Worm (Caenorhabditis elegans) whole organism, late embryonic: ENCODE results near the gene K12D12.5.
A peak's percentile ranks its signal among the peaks of the same experiment; 100 is the strongest.

Experiments used
- C08G9.2 ChIP-seq: sonication (generic microtip); optimal IDR thresholded peaks from 2 replicates; lab custom pipeline; 2016; ENCODE audit warnings: mild to moderate bottlenecking, missing genetic modification characterization, moderate library complexity, missing compliant biosample characterization
- C38D4.7 ChIP-seq: fragments of 200-800 bp; sonication (Bioruptor generic); optimal IDR thresholded peaks from 2 replicates; lab custom pipeline; 2018; ENCODE audit warnings: mild to moderate bottlenecking, missing genetic modification characterization, moderate library complexity, missing compliant biosample characterization
- T23F11.4 ChIP-seq: fragments of 200-800 bp; sonication (Bioruptor generic); optimal IDR thresholded peaks from 2 replicates; lab custom pipeline; 2018; ENCODE audit warnings: mild to moderate bottlenecking, missing genetic modification characterization, missing compliant biosample characterization
- ama-1 ChIP-seq: fragments of 150-350 bp; optimal IDR thresholded peaks from 2 replicates; lab custom pipeline; 2014
- ceh-22 ChIP-seq: sonication (generic microtip); optimal IDR thresholded peaks from 2 replicates; lab custom pipeline; 2017; ENCODE audit warnings: missing biosample characterization, missing genetic modification characterization
- ceh-31 ChIP-seq: sonication (generic microtip); optimal IDR thresholded peaks from 2 replicates; lab custom pipeline; 2016; ENCODE audit warnings: missing genetic modification characterization, missing compliant biosample characterization
- ceh-34 ChIP-seq: sonication (generic microtip); optimal IDR thresholded peaks from 2 replicates; lab custom pipeline; 2016; ENCODE audit warnings: mild to moderate bottlenecking, missing genetic modification characterization, missing compliant biosample characterization
- ceh-9 ChIP-seq: sonication (generic microtip); optimal IDR thresholded peaks from 2 replicates; lab custom pipeline; 2016; ENCODE audit warnings: mild to moderate bottlenecking, missing genetic modification characterization, inconsistent platforms, missing compliant biosample characterization
- dve-1 ChIP-seq: sonication (generic microtip); optimal IDR thresholded peaks from 2 replicates; lab custom pipeline; 2017; ENCODE audit warnings: antibody characterized with exemption, mild to moderate bottlenecking, missing genetic modification characterization, missing compliant biosample characterization
- elt-2 ChIP-seq: sonication (generic microtip); optimal IDR thresholded peaks from 2 replicates; lab custom pipeline; 2016; ENCODE audit warnings: missing genetic modification reagents, missing genetic modification characterization, missing compliant biosample characterization
- ets-4 ChIP-seq: sonication (generic microtip); optimal IDR thresholded peaks from 2 replicates; lab custom pipeline; 2016; ENCODE audit warnings: missing genetic modification characterization, missing compliant biosample characterization
- eyg-1 ChIP-seq: sonication (generic microtip); optimal IDR thresholded peaks from 2 replicates; lab custom pipeline; 2016; ENCODE audit warnings: missing genotype, missing genetic modification characterization, missing compliant biosample characterization
- fax-1 ChIP-seq: sonication (generic microtip); optimal IDR thresholded peaks from 2 replicates; lab custom pipeline; 2016; ENCODE audit warnings: missing genotype, missing genetic modification characterization, missing compliant biosample characterization
- fkh-6 ChIP-seq: sonication (generic microtip); optimal IDR thresholded peaks from 2 replicates; lab custom pipeline; 2016; ENCODE audit warnings: missing genetic modification characterization, missing compliant biosample characterization
- gmeb-2 ChIP-seq: sonication (generic microtip); optimal IDR thresholded peaks from 2 replicates; lab custom pipeline; 2016; ENCODE audit warnings: missing genetic modification characterization, inconsistent platforms, missing compliant biosample characterization
- hlh-15 ChIP-seq: sonication (generic microtip); optimal IDR thresholded peaks from 2 replicates; lab custom pipeline; 2016; ENCODE audit warnings: missing genetic modification characterization, missing compliant biosample characterization
- hlh-30 ChIP-seq: sonication (generic microtip); optimal IDR thresholded peaks from 2 replicates; lab custom pipeline; 2017; ENCODE audit warnings: antibody characterized with exemption, missing genetic modification characterization, missing compliant biosample characterization; ENCODE audit not compliant: insufficient read depth
- hlh-6 ChIP-seq: sonication (generic microtip); optimal IDR thresholded peaks from 2 replicates; lab custom pipeline; 2016; ENCODE audit warnings: missing genotype, missing genetic modification characterization, missing compliant biosample characterization
- lim-6 ChIP-seq: sonication (generic microtip); optimal IDR thresholded peaks from 2 replicates; lab custom pipeline; 2016; ENCODE audit warnings: missing genetic modification characterization, missing compliant biosample characterization
- lin-11 ChIP-seq: fragments of 200-800 bp; sonication (Bioruptor generic); optimal IDR thresholded peaks from 2 replicates; lab custom pipeline; 2018; ENCODE audit warnings: mild to moderate bottlenecking, missing genetic modification characterization, missing compliant biosample characterization
- nfya-1 ChIP-seq: sonication (generic microtip); optimal IDR thresholded peaks from 2 replicates; lab custom pipeline; 2017; ENCODE audit warnings: missing genetic modification characterization, mild to moderate bottlenecking, missing compliant biosample characterization, antibody characterized with exemption, moderate library complexity
- odd-2 ChIP-seq: sonication (generic microtip); optimal IDR thresholded peaks from 2 replicates; lab custom pipeline; 2017; ENCODE audit warnings: antibody characterized with exemption, mild to moderate bottlenecking, missing genetic modification characterization, missing compliant biosample characterization
- pqm-1 ChIP-seq: sonication (generic microtip); optimal IDR thresholded peaks from 2 replicates; lab custom pipeline; 2016; ENCODE audit warnings: missing genetic modification characterization, missing compliant biosample characterization
- ref-2 ChIP-seq: sonication (generic microtip); optimal IDR thresholded peaks from 2 replicates; lab custom pipeline; 2016; ENCODE audit warnings: missing genetic modification characterization, missing compliant biosample characterization
- rnt-1 ChIP-seq: sonication (generic microtip); optimal IDR thresholded peaks from 2 replicates; lab custom pipeline; 2016; ENCODE audit warnings: missing genetic modification characterization, missing compliant biosample characterization
- syd-9 ChIP-seq: sonication (generic microtip); optimal IDR thresholded peaks from 2 replicates; lab custom pipeline; 2016; ENCODE audit warnings: mild to moderate bottlenecking, missing genetic modification characterization, moderate library complexity, missing compliant biosample characterization
- tbx-2 ChIP-seq: sonication (generic microtip); optimal IDR thresholded peaks from 2 replicates; lab custom pipeline; 2016; ENCODE audit warnings: missing genetic modification characterization, missing compliant biosample characterization
- ttx-3 ChIP-seq: sonication (generic microtip); optimal IDR thresholded peaks from 2 replicates; lab custom pipeline; 2016; ENCODE audit warnings: missing genetic modification reagents, missing genetic modification characterization, missing compliant biosample characterization
- unc-3 ChIP-seq, 2 experiments: fragments of 200-800 bp in 1 of 2; sonication (Bioruptor generic) in 1 of 2; sonication (generic microtip) in 1 of 2; conservative IDR thresholded peaks in 1 of 2; optimal IDR thresholded peaks in 1 of 2; 2 replicates each; pipeline versions ENCODE4 v1.3.6 to Lab custom; 2016 to 2022; ENCODE audit warnings: missing compliant biosample characterization in 2 of 2, missing genetic modification characterization in 2 of 2, missing genetic modification reagents in 1 of 2
- unc-55 ChIP-seq: sonication (generic microtip); optimal IDR thresholded peaks from 2 replicates; lab custom pipeline; 2017; ENCODE audit warnings: missing biosample characterization, missing genetic modification reagents, missing genetic modification characterization
- unc-86 ChIP-seq: sonication (generic microtip); optimal IDR thresholded peaks from 2 replicates; lab custom pipeline; 2016; ENCODE audit warnings: missing genetic modification characterization, missing compliant biosample characterization
- zip-5 ChIP-seq: sonication (generic microtip); optimal IDR thresholded peaks from 2 replicates; lab custom pipeline; 2016; ENCODE audit warnings: missing genetic modification characterization, missing compliant biosample characterization
- ztf-16 ChIP-seq: sonication (generic microtip); optimal IDR thresholded peaks from 2 replicates; lab custom pipeline; 2017; ENCODE audit warnings: missing genetic modification characterization, missing compliant biosample characterization

The K12D12.5 gene

ce11 chrII:11893323-11893722 lies 32.5 kb downstream of the K12D12.5 start, which contains the start of gene ZK930.2:
Gene ZK930.2 (minus strand): TSS chrII:11893423.
- TF ChIP-seq ztf-16 (no peak), tbx-2 (no peak), C38D4.7 (GFP tag; lab: Kevin White, UChicago) (no peak), pqm-1 (tag; lab: Kevin White, UChicago) (no peak), ceh-9 (tag; lab: Kevin White, UChicago) (no peak), C08G9.2 (tag; lab: Kevin White, UChicago) (no peak), ceh-34 (tag; lab: Kevin White, UChicago) (no peak), zip-5 (tag; lab: Kevin White, UChicago) (no peak), gmeb-2 (tag; lab: Kevin White, UChicago) (no peak)

ce11 chrII:11899761-11900160 lies 38.9 kb downstream of the K12D12.5 start:
- TF ChIP-seq nfya-1 (tag; lab: Kevin White, UChicago) (peak; percentile 87), lin-11 (tag; lab: Kevin White, UChicago) (no peak)

ce11 chrII:11901110-11901509 lies 40.3 kb downstream of the K12D12.5 start, which contains the start of gene vab-23:
Gene vab-23 (minus strand): TSS chrII:11901210.
- TF ChIP-seq lim-6 (tag; lab: Kevin White, UChicago) = no peak
- TF ChIP-seq unc-55 = no peak
- TF ChIP-seq rnt-1 = no peak
- no peak for TF ChIP-seq ref-2 (tag; lab: Kevin White, UChicago)
- TF ChIP-seq elt-2 = no peak
- no peak for TF ChIP-seq eyg-1 (tag; lab: Kevin White, UChicago)
- TF ChIP-seq hlh-30 (tag; lab: Kevin White, UChicago) = no peak
- no peak for TF ChIP-seq dve-1 (tag; lab: Kevin White, UChicago)
- no peak for TF ChIP-seq hlh-6 (tag; lab: Kevin White, UChicago)
- TF ChIP-seq ttx-3 = no peak
- no peak for TF ChIP-seq fax-1 (tag; lab: Kevin White, UChicago)
- TF ChIP-seq ceh-22 = no peak
- TF ChIP-seq ceh-31 (tag; lab: Kevin White, UChicago) = no peak
- no peak for TF ChIP-seq odd-2 (tag; lab: Kevin White, UChicago)
- TF ChIP-seq, all 69 proteins: peak for 0

- TF ChIP-seq ets-4 (tag; lab: Kevin White, UChicago) = no peak
- no peak for TF ChIP-seq fax-1 (tag; lab: Kevin White, UChicago)
- peak; percentile 87 for TF ChIP-seq unc-55
- TF ChIP-seq, all 69 proteins: peak for 1
Measured at ce11 chrII:11902203-11902602, 41.4 kb downstream of the K12D12.5 start.

- TF ChIP-seq ama-1 (lab: Kevin White, UChicago) = no peak
- TF ChIP-seq hlh-6 (tag; lab: Kevin White, UChicago) = no peak
- TF ChIP-seq T23F11.4 (GFP tag; lab: Kevin White, UChicago) = no peak
- TF ChIP-seq unc-86 (tag; lab: Kevin White, UChicago) = no peak
- no peak for TF ChIP-seq syd-9 (tag; lab: Kevin White, UChicago)
- TF ChIP-seq ceh-22 = no peak
- no peak for TF ChIP-seq unc-55
Measured at ce11 chrII:11905023-11905422, 44.2 kb downstream of the K12D12.5 start.

ce11 chrII:11906217-11906616 lies 45.4 kb downstream of the K12D12.5 start, which contains the start of gene ZK930.4:
Gene ZK930.4 (plus strand): TSS chrII:11906517.
- no peak for TF ChIP-seq ets-4 (tag; lab: Kevin White, UChicago)
- no peak for TF ChIP-seq lim-6 (tag; lab: Kevin White, UChicago)
- no peak for TF ChIP-seq unc-3 (GFP tag; conservative IDR thresholded peaks at IDR 0.05; lab: Robert Waterston, UW)
- TF ChIP-seq unc-3 (tag; optimal IDR thresholded peaks at IDR 0.05; lab: Kevin White, UChicago) = no peak
- TF ChIP-seq ceh-34 (tag; lab: Kevin White, UChicago) = no peak
- TF ChIP-seq hlh-15 (tag; lab: Kevin White, UChicago) = no peak
- TF ChIP-seq rnt-1 = no peak
- TF ChIP-seq fkh-6 (tag; lab: Kevin White, UChicago) = no peak
- no peak for TF ChIP-seq ceh-22
